Worm (Caenorhabditis elegans) whole organism, young adult: Measurements from ENCODE around the gene cyc-2.2.

Source experiments
- B0035.1 ChIP-seq: sonication (generic microtip); optimal IDR thresholded peaks from 2 replicates; lab custom pipeline; 2016; ENCODE audit warnings: missing genetic modification characterization, mild to moderate bottlenecking, missing compliant biosample characterization, missing genotype, missing genetic modification reagents
- F23B12.7 ChIP-seq: sonication (generic microtip); optimal IDR thresholded peaks from 2 replicates; lab custom pipeline; 2017; ENCODE audit warnings: missing genetic modification characterization, mild to moderate bottlenecking, missing compliant biosample characterization, antibody characterized with exemption, moderate library complexity; ENCODE audit not compliant: insufficient read depth
- F33H1.4 ChIP-seq: fragments of 200-800 bp; sonication (Bioruptor generic); IDR thresholded peaks from 2 replicates; pipeline ENCODE4 v1.3.6; 2022; ENCODE audit warnings: missing genetic modification reagents, missing genetic modification characterization, missing compliant biosample characterization
- F37B4.10 ChIP-seq: fragments of 200-800 bp; sonication (Bioruptor generic); IDR thresholded peaks from 2 replicates; pipeline ENCODE4 v1.3.6; 2022; ENCODE audit warnings: missing genetic modification characterization, missing compliant biosample characterization
- F52B5.7 ChIP-seq: sonication (generic microtip); optimal IDR thresholded peaks from 2 replicates; lab custom pipeline; 2016; ENCODE audit warnings: mild to moderate bottlenecking, missing genetic modification characterization, missing compliant biosample characterization
- F57C9.4 ChIP-seq: sonication (generic microtip); optimal IDR thresholded peaks from 2 replicates; lab custom pipeline; 2017; ENCODE audit warnings: mild to moderate bottlenecking, missing genetic modification characterization, missing compliant biosample characterization
- Y53F4B.3 ChIP-seq: fragments of 200-800 bp; sonication (Bioruptor generic); IDR thresholded peaks from 2 replicates; pipeline ENCODE4 v1.3.6; 2022; ENCODE audit warnings: missing genetic modification reagents, missing genetic modification characterization, missing compliant biosample characterization
- Y56A3A.18 ChIP-seq: fragments of 200-800 bp; sonication (Bioruptor generic); IDR thresholded peaks from 2 replicates; pipeline ENCODE4 v1.3.6; 2022; ENCODE audit warnings: missing genetic modification reagents, missing genetic modification characterization, missing compliant biosample characterization
- Y67H2A.10 ChIP-seq: fragments of 200-800 bp; sonication (Bioruptor generic); conservative IDR thresholded peaks from 2 replicates; pipeline ENCODE4 v1.3.6; 2022; ENCODE audit warnings: missing genetic modification reagents, missing genetic modification characterization, missing compliant biosample characterization
- Y95B8A.8 ChIP-seq: fragments of 200-800 bp; sonication (Bioruptor generic); IDR thresholded peaks from 2 replicates; pipeline ENCODE4 v1.3.6; 2022; ENCODE audit warnings: missing genetic modification reagents, missing genetic modification characterization, missing compliant biosample characterization
- akir-1 ChIP-seq: fragments of 200-800 bp; sonication (Bioruptor generic); optimal IDR thresholded peaks from 2 replicates; lab custom pipeline; 2018; ENCODE audit warnings: mild to moderate bottlenecking, missing genetic modification characterization, moderate library complexity, missing compliant biosample characterization
- bed-1 ChIP-seq: fragments of 200-800 bp; sonication (Bioruptor generic); IDR thresholded peaks from 2 replicates; pipeline ENCODE4 v1.3.6; 2022; ENCODE audit warnings: missing genetic modification reagents, missing genetic modification characterization, missing compliant biosample characterization
- cebp-1 ChIP-seq, 2 experiments: fragments of 200-800 bp in 1 of 2; sonication (Bioruptor generic) in 1 of 2; sonication (generic microtip) in 1 of 2; IDR thresholded peaks in 1 of 2; optimal IDR thresholded peaks in 1 of 2; 2 replicates each; pipeline versions ENCODE4 v1.3.6 to Lab custom; 2017 to 2022; ENCODE audit warnings: missing compliant biosample characterization in 2 of 2, missing genetic modification characterization in 2 of 2, mild to moderate bottlenecking in 1 of 2, missing genetic modification reagents in 1 of 2, moderate library complexity in 1 of 2
- cebp-2 ChIP-seq: fragments of 200-800 bp; sonication (Bioruptor generic); IDR thresholded peaks from 2 replicates; pipeline ENCODE4 v1.3.6; 2022; ENCODE audit warnings: missing genetic modification characterization, missing compliant biosample characterization
- ceh-100 ChIP-seq: fragments of 200-800 bp; sonication (Bioruptor generic); IDR thresholded peaks from 2 replicates; pipeline ENCODE4 v1.3.6; 2022; ENCODE audit warnings: missing genetic modification reagents, missing genetic modification characterization, missing compliant biosample characterization
- ceh-27 ChIP-seq: fragments of 200-800 bp; sonication (Bioruptor generic); optimal IDR thresholded peaks from 2 replicates; lab custom pipeline; 2018; ENCODE audit warnings: mild to moderate bottlenecking, missing genetic modification characterization, moderate library complexity, missing compliant biosample characterization
- ceh-58 ChIP-seq: fragments of 200-800 bp; sonication (Bioruptor generic); IDR thresholded peaks from 2 replicates; pipeline ENCODE4 v1.3.6; 2022; ENCODE audit warnings: missing genetic modification characterization, missing compliant biosample characterization
- ceh-79 ChIP-seq: sonication (generic microtip); optimal IDR thresholded peaks from 2 replicates; lab custom pipeline; 2017; ENCODE audit warnings: mild to moderate bottlenecking, missing genetic modification characterization, missing compliant biosample characterization
- dox-1 ChIP-seq: fragments of 200-800 bp; sonication (Bioruptor generic); IDR thresholded peaks from 2 replicates; pipeline ENCODE4 v1.3.6; 2022; ENCODE audit warnings: missing genetic modification reagents, missing genetic modification characterization, missing compliant biosample characterization
- dpff-1 ChIP-seq: sonication (generic microtip); optimal IDR thresholded peaks from 2 replicates; lab custom pipeline; 2017; ENCODE audit warnings: mild to moderate bottlenecking, missing genetic modification characterization, missing compliant biosample characterization
- egrh-3 ChIP-seq: fragments of 200-800 bp; sonication (Bioruptor generic); IDR thresholded peaks from 2 replicates; pipeline ENCODE4 v1.3.6; 2022; ENCODE audit warnings: missing genetic modification reagents, missing genetic modification characterization, missing compliant biosample characterization
- ekl-4 ChIP-seq: fragments of 200-800 bp; sonication (Bioruptor generic); IDR thresholded peaks from 2 replicates; pipeline ENCODE4 v1.3.6; 2022; ENCODE audit warnings: missing genetic modification reagents, missing genetic modification characterization, missing compliant biosample characterization
- gei-17 ChIP-seq: fragments of 200-800 bp; sonication (Bioruptor generic); optimal IDR thresholded peaks from 2 replicates; lab custom pipeline; 2018; ENCODE audit warnings: mild to moderate bottlenecking, missing genetic modification characterization, missing compliant biosample characterization
- hmg-1.2 ChIP-seq: fragments of 200-800 bp; sonication (Bioruptor generic); IDR thresholded peaks from 2 replicates; pipeline ENCODE4 v1.3.6; 2022; ENCODE audit warnings: missing genetic modification reagents, missing genetic modification characterization, missing compliant biosample characterization
- hsf-1 ChIP-seq: fragments of 200-800 bp; sonication (Bioruptor generic); IDR thresholded peaks from 2 replicates; pipeline ENCODE4 v1.3.6; 2022; ENCODE audit warnings: missing genetic modification reagents, missing genetic modification characterization, missing compliant biosample characterization
- lin-40 ChIP-seq: sonication (generic microtip); optimal IDR thresholded peaks from 2 replicates; lab custom pipeline; 2016; ENCODE audit warnings: missing genetic modification characterization, mild to moderate bottlenecking, missing compliant biosample characterization, missing genotype, missing genetic modification reagents
- madf-8 ChIP-seq: fragments of 200-800 bp; sonication (Bioruptor generic); conservative IDR thresholded peaks from 2 replicates; pipeline ENCODE4 v1.3.6; 2022; ENCODE audit warnings: missing genetic modification reagents, missing genetic modification characterization, missing compliant biosample characterization
- nhr-120 ChIP-seq: fragments of 200-800 bp; sonication (Bioruptor generic); IDR thresholded peaks from 2 replicates; pipeline ENCODE4 v1.3.6; 2022; ENCODE audit warnings: missing genetic modification characterization, missing compliant biosample characterization
- rcor-1 ChIP-seq: fragments of 200-800 bp; sonication (Bioruptor generic); IDR thresholded peaks from 2 replicates; pipeline ENCODE4 v1.3.6; 2022; ENCODE audit warnings: missing genetic modification reagents, missing genetic modification characterization, missing compliant biosample characterization
- rec-8 ChIP-seq, 2 experiments: sonication (generic microtip); optimal IDR thresholded peaks; 2 replicates each; lab custom pipeline; 2016; ENCODE audit warnings: mild to moderate bottlenecking in 2 of 2, missing genetic modification characterization in 2 of 2, missing genetic modification reagents in 2 of 2, missing genotype in 2 of 2, missing biosample characterization in 1 of 2, missing compliant biosample characterization in 1 of 2, moderate library complexity in 1 of 2
- rpc-1 ChIP-seq, 2 experiments: fragments of 150-350 bp in 1 of 2; sonication (generic microtip) in 1 of 2; optimal IDR thresholded peaks; 2 replicates each; lab custom pipeline; 2014 to 2018; ENCODE audit warnings: missing biosample characterization in 1 of 2, missing genetic modification characterization in 1 of 2, missing genetic modification reagents in 1 of 2, missing genotype in 1 of 2
- sdz-38 ChIP-seq: sonication (generic microtip); optimal IDR thresholded peaks from 2 replicates; lab custom pipeline; 2016; ENCODE audit warnings: missing genotype, missing genetic modification characterization, missing compliant biosample characterization
- sea-2 ChIP-seq: fragments of 200-800 bp; sonication (Bioruptor generic); IDR thresholded peaks from 2 replicates; pipeline ENCODE4 v1.3.6; 2022; ENCODE audit warnings: missing genetic modification characterization, missing compliant biosample characterization
- tlf-1 ChIP-seq: fragments of 200-800 bp; sonication (Bioruptor generic); optimal IDR thresholded peaks from 2 replicates; lab custom pipeline; 2018; ENCODE audit warnings: mild to moderate bottlenecking, missing genetic modification characterization, missing compliant biosample characterization
- unc-62 ChIP-seq: fragments of 150-350 bp; optimal IDR thresholded peaks from 2 replicates; lab custom pipeline; 2014; ENCODE audit warnings: missing biosample characterization, missing genetic modification reagents, missing genetic modification characterization
- zfh-2 ChIP-seq: fragments of 200-800 bp; sonication (Bioruptor generic); conservative IDR thresholded peaks from 2 replicates; pipeline ENCODE4 v1.3.6; 2022; ENCODE audit warnings: missing genetic modification reagents, missing genetic modification characterization, missing compliant biosample characterization
- ztf-18 ChIP-seq: sonication (generic microtip); optimal IDR thresholded peaks from 2 replicates; lab custom pipeline; 2016; ENCODE audit warnings: missing genotype, mild to moderate bottlenecking, missing genetic modification characterization, missing compliant biosample characterization
- ztf-28 ChIP-seq: fragments of 200-800 bp; sonication (Bioruptor generic); IDR thresholded peaks from 2 replicates; pipeline ENCODE4 v1.3.6; 2022; ENCODE audit warnings: missing genetic modification reagents, missing genetic modification characterization, missing compliant biosample characterization
- ztf-3 ChIP-seq: fragments of 200-800 bp; sonication (Bioruptor generic); optimal IDR thresholded peaks from 2 replicates; lab custom pipeline; 2018; ENCODE audit warnings: mild to moderate bottlenecking, missing genetic modification characterization, missing compliant biosample characterization
- ztf-6 ChIP-seq: fragments of 200-800 bp; sonication (Bioruptor generic); IDR thresholded peaks from 2 replicates; pipeline ENCODE4 v1.3.6; 2022; ENCODE audit warnings: missing genetic modification reagents, missing genetic modification characterization, missing compliant biosample characterization

The cyc-2.2 gene

DNA sequence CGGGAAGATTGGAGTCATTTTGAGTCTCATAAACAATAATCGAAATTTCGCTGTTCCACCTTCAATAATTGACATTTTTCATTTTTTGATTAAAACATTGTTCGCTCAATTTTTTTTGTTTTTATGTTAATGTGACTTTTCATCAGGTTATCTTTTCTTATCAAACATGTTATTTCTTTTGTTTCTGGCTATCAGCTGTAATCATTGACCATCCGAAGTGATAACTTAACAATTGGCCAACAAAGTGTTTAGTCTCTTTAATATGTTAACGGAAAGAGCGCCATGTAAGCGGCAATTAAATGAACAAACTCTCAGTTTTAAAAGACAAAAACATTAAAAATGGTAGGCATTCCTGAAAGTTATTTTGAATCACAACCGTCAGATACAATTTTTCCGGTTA, 22.0 kb upstream of the cyc-2.2 start:
- TF ChIP-seq egrh-3 (GFP tag; lab: Robert Waterston, UW) = no peak
- no peak for TF ChIP-seq hsf-1
- no peak for TF ChIP-seq ztf-6 (GFP tag; lab: Robert Waterston, UW)
- no peak for TF ChIP-seq ceh-100 (GFP tag; lab: Robert Waterston, UW)
- no peak for TF ChIP-seq rpc-1 (optimal IDR thresholded peaks at IDR 0.05; lab: Kevin White, UChicago)
- TF ChIP-seq rpc-1 (tag; optimal IDR thresholded peaks at IDR 0.05; lab: Kevin White, UChicago) = no peak
- no peak for TF ChIP-seq madf-8 (GFP tag; lab: Robert Waterston, UW)
- TF ChIP-seq F23B12.7 = no peak
- no peak for TF ChIP-seq ztf-28 (GFP tag; lab: Robert Waterston, UW)
- no peak for TF ChIP-seq sdz-38
- TF ChIP-seq unc-62 (GFP tag; lab: Kevin White, UChicago) = no peak
- no peak for TF ChIP-seq akir-1 (GFP tag; lab: Kevin White, UChicago)
- no peak for TF ChIP-seq hmg-1.2
- TF ChIP-seq ztf-18 (tag; lab: Kevin White, UChicago) = no peak
- TF ChIP-seq dox-1 = no peak
- no peak for TF ChIP-seq ceh-79
- no peak for TF ChIP-seq ekl-4 (GFP tag; lab: Robert Waterston, UW)
- no peak for TF ChIP-seq gei-17 (GFP tag; lab: Kevin White, UChicago)
- TF ChIP-seq rcor-1 (GFP tag; lab: Robert Waterston, UW) = no peak

DNA sequence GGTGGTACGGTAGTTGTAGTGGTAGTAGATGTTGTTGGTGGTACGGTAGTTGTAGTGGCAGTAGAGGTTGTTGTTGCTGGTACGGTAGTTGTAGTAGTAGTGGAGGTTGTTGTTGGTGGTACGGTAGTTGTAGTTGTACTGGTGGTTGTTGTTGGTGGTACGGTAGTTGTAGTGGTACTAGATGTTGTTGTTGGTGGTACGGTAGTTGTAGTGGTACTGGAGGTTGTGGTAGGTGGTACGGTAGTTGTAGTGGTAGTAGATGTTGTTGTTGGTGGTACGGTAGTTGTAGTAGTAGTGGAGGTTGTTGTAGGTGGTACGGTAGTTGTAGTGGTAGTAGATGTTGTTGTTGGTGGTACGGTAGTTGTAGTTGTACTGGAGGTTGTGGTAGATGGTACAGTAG, 21.0 kb upstream of the cyc-2.2 start:
- TF ChIP-seq bed-1 (GFP tag; lab: Robert Waterston, UW) (0 out of 2 replicates have a peak, but pooled peaks have one; percentile 16), F57C9.4 (no peak), ceh-58 (GFP tag; lab: Robert Waterston, UW) (no peak), Y56A3A.18 (GFP tag; lab: Robert Waterston, UW) (no peak), zfh-2 (GFP tag; lab: Robert Waterston, UW) (no peak)

DNA sequence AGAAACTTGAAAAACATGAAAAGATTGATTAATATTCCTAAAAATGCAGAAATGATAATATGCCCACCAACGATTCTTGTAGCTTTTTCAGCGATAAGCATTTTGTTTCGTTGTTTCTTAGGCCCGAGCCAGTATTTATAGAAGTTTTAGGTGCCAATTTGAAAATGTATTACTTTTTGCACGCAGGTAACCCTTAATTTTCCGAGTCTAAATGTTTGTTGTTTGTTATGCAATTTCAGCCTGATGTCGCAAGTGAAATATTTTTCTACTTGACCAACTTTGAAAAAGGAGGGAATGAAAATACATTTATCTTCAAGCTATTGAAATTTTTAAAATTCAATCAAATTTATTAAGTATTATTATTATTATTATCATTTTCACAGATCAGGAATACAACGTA, 20.0 kb upstream of the cyc-2.2 start, which contains the start of gene srx-113:
TSS of gene srx-113 (minus strand) at position 101 of the 400 bp plus-strand sequence.
- TF ChIP-seq lin-40 (tag; lab: Kevin White, UChicago) = no peak
- no peak for TF ChIP-seq ztf-3 (GFP tag; lab: Kevin White, UChicago)
- no peak for TF ChIP-seq dox-1

DNA sequence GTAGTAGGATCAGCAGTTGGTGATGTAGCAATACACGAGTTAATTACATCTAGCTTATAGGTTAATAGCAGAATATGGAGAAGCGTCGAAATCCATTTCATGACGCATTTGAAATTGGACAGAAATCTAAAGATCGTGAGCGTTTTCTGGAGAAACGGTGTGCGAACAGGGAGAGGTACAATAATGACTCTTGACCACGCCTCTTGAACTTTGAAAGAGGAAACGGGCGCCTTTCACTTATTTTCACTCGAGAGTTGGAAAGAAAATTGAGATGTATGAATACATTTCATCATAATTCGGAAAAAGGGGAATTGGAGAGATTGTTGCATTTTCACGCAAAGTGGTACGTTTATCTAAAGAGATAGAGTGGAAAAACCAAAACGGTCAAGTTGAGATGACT, 17.7 kb upstream of the cyc-2.2 start, which contains the start of gene F56H9.6:
TSS of gene F56H9.6 (minus strand) at position 101 of the 400 bp plus-strand sequence.
- TF ChIP-seq Y95B8A.8 (GFP tag; lab: Robert Waterston, UW) (no peak), Y56A3A.18 (GFP tag; lab: Robert Waterston, UW) (no peak), nhr-120 (GFP tag; lab: Robert Waterston, UW) (0 out of 2 replicates have a peak, but pooled peaks have one; percentile 12), F33H1.4 (GFP tag; lab: Robert Waterston, UW) (no peak)

DNA sequence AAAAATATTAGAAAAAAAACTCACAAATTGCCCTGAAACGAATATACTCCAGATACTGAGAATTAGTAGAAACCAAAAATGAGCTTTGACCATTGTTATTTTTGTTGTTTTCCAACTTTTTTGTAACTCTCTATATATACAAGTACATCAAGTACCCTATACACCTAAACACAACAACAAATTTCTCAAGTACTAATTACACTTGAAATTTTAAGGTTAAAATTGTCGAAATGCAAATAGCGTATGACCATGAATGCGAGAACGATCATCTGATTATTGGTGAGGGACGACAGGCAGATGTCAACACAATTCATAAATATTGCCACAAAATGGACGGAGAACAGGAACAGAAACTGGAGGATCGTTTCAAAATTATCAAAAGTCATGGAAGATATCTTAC, 12.4 kb upstream of the cyc-2.2 start, which contains the start of gene F56H9.9:
TSS of gene F56H9.9 (minus strand) at position 101 of the 400 bp plus-strand sequence.
- TF ChIP-seq dpff-1 (tag; lab: Kevin White, UChicago) (no peak), ceh-27 (GFP tag; lab: Kevin White, UChicago) (peak; percentile 8)

DNA sequence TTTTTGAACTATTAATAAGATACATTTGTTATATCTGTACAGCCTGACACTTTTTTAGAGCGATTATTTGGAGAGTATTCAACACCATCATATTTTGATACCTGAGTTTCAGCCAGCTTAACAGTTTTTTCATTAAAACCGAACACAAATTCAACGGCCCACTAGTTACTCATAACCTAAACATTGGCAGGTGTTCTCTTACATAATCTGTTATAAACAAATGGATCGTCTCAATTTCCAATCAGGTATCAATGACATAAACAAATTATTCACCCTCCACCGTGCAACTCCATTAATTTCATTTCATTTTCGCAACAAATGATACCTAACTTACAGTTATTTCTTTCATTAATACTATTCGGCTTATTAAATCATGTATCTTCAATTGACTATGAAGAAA, 989 bp downstream of the cyc-2.2 start, which contains the start of gene cubn-1:
TSS of gene cubn-1 (plus strand) at position 301 of the 400 bp plus-strand sequence.
- no peak for TF ChIP-seq cebp-1 (GFP tag; IDR thresholded peaks at IDR 0.05; lab: Robert Waterston, UW)
- TF ChIP-seq cebp-1 (tag; optimal IDR thresholded peaks at IDR 0.05; lab: Kevin White, UChicago) = no peak
- TF ChIP-seq Y67H2A.10 = no peak
- TF ChIP-seq rec-8 (tag; optimal IDR thresholded peaks at IDR 0.05; lab: Kevin White, UChicago) = no peak
- no peak for TF ChIP-seq bed-1 (GFP tag; lab: Robert Waterston, UW)
- no peak for TF ChIP-seq F52B5.7
- TF ChIP-seq B0035.1 = no peak
- TF ChIP-seq ceh-100 (GFP tag; lab: Robert Waterston, UW) = no peak
- TF ChIP-seq tlf-1 = no peak
- no peak for TF ChIP-seq Y53F4B.3 (GFP tag; lab: Robert Waterston, UW)
- TF ChIP-seq sdz-38 = no peak
- TF ChIP-seq F37B4.10 = no peak
- TF ChIP-seq dpff-1 (tag; lab: Kevin White, UChicago) = no peak
- TF ChIP-seq sea-2 = no peak
- no peak for TF ChIP-seq cebp-2 (GFP tag; lab: Robert Waterston, UW)
